3 worm cellular contexts compared by ENCODE assay signal in the genomic region with DNA sequence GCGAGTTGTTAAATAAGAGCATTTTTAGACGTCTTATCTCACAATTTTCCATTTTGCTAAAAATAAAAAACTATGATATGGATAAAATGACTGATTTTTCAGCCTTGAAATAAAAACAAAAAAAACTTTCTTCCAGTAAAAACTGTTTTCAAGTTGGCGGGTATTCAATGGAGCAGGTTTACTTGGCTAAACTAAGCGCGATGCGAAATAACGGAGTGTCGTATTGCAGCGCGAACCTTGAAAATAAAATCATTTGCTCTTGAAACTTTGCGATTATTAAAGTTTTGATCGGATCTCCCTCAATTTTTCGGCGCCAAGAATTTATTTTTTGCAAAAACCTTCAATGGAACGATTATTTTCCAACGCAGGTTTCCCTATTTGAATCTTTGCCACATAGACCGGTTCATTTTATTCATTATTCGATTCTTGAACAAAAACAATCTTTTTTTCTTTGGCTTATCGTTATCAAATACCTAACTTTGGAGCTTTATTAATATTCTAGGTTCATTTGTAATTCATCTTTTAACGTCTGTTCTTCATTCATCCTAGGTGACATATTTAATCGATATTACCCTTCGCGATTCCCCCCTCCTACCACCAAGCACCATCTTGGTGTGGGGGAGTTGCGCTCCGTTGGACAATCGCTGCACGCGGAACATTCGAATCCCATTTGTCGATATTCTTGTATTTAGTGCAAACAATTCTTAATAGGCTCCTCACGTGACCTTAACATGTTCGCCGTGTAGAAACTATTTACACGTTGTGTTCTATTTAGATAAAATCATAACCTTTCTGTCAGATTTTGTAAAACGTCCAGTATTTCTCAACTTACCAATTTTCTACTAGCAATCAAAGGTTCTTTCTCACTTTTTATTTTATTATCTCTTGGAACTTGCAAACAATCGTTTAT.
A peak's percentile ranks its signal among the peaks of the same experiment; 100 is the strongest.
TF ChIP-seq lines count a peak whose summit lies in the region.

A gene (minus strand): TSS at position 62 of the 910 bp plus-strand sequence.
A gene (plus strand): TSS at position 690 of the 910 bp plus-strand sequence.

TF ChIP-seq in whole organism, L1 larva, 84 proteins besides CTCF, POLR2A, EP300 and RAD21 (continued from another document and continues in another):
- no peak for TF ChIP-seq hlh-17 (GFP tag; optimal IDR thresholded peaks at IDR 0.05; lab: Kevin White, UChicago; ENCODE audit: borderline replicate concordance)
- TF ChIP-seq ceh-63 (GFP tag; optimal IDR thresholded peaks at IDR 0.05; lab: Kevin White, UChicago) = no peak
- peak; percentile 54 for TF ChIP-seq aly-2 (tag; optimal IDR thresholded peaks at IDR 0.05; lab: Kevin White, UChicago)
- peak; percentile 34 for TF ChIP-seq fos-1 (tag; optimal IDR thresholded peaks at IDR 0.05; lab: Kevin White, UChicago)
- TF ChIP-seq unc-130 (tag; optimal IDR thresholded peaks at IDR 0.05; lab: Kevin White, UChicago) = peak; percentile 87
- TF ChIP-seq sptf-1 (tag; optimal IDR thresholded peaks at IDR 0.05; lab: Kevin White, UChicago) = no peak
- peak; percentile 41 for TF ChIP-seq F16B12.6 (tag; optimal IDR thresholded peaks at IDR 0.05; lab: Kevin White, UChicago)
- no peak for TF ChIP-seq ztf-11 (tag; optimal IDR thresholded peaks at IDR 0.05; lab: Kevin White, UChicago)
- peak; percentile 20 for TF ChIP-seq egl-13 (tag; optimal IDR thresholded peaks at IDR 0.05; lab: Kevin White, UChicago)
- peak; percentile 55 for TF ChIP-seq lir-3 (tag; optimal IDR thresholded peaks at IDR 0.05; lab: Kevin White, UChicago; ENCODE audit: poor library complexity)
- no peak for TF ChIP-seq nhr-28 (tag; optimal IDR thresholded peaks at IDR 0.05; lab: Kevin White, UChicago)
- peak; percentile 65 for TF ChIP-seq irx-1 (tag; optimal IDR thresholded peaks at IDR 0.05; lab: Kevin White, UChicago)
- no peak for TF ChIP-seq zip-4 (GFP tag; optimal IDR thresholded peaks at IDR 0.05; lab: Kevin White, UChicago)
- TF ChIP-seq ets-5 (GFP tag; IDR thresholded peaks at IDR 0.05; lab: Robert Waterston, UW) = no peak
- peak; percentile 17 for TF ChIP-seq fkh-10 (GFP tag; optimal IDR thresholded peaks at IDR 0.05; lab: Kevin White, UChicago)
- TF ChIP-seq egl-27 (tag; optimal IDR thresholded peaks at IDR 0.05; lab: Kevin White, UChicago) = no peak
- TF ChIP-seq lin-15B (tag; optimal IDR thresholded peaks at IDR 0.05; lab: Kevin White, UChicago) = peak; percentile 95
- peak; percentile 70 for TF ChIP-seq dsc-1 (tag; optimal IDR thresholded peaks at IDR 0.05; lab: Kevin White, UChicago)
- no peak for TF ChIP-seq alr-1 (tag; optimal IDR thresholded peaks at IDR 0.05; lab: Kevin White, UChicago; ENCODE audit: borderline replicate concordance)
- no peak for TF ChIP-seq pqm-1 (tag; optimal IDR thresholded peaks at IDR 0.05; lab: Kevin White, UChicago)
- peak; percentile 79 for TF ChIP-seq nhr-85 (tag; lab: Kevin White, UChicago)
- TF ChIP-seq ces-1 (GFP tag; optimal IDR thresholded peaks at IDR 0.05; lab: Kevin White, UChicago) = no peak
- no peak for TF ChIP-seq ztf-4 (tag; optimal IDR thresholded peaks at IDR 0.05; lab: Kevin White, UChicago)
- TF ChIP-seq C04F5.9 (tag; optimal IDR thresholded peaks at IDR 0.05; lab: Kevin White, UChicago) = peak; percentile 33
- no peak for TF ChIP-seq nhr-84 (tag; optimal IDR thresholded peaks at IDR 0.05; lab: Kevin White, UChicago)
- TF ChIP-seq C34B4.2 (tag; optimal IDR thresholded peaks at IDR 0.05; lab: Kevin White, UChicago) = no peak
- TF ChIP-seq nhr-90 (tag; optimal IDR thresholded peaks at IDR 0.05; lab: Kevin White, UChicago; ENCODE audit: poor library complexity) = peak; percentile 74
- TF ChIP-seq nhr-11 (tag; optimal IDR thresholded peaks at IDR 0.05; lab: Kevin White, UChicago) = peak; percentile 44
- TF ChIP-seq swsn-7 (tag; optimal IDR thresholded peaks at IDR 0.05; lab: Kevin White, UChicago) = peak; percentile 81
- peak; percentile 87 for TF ChIP-seq blmp-1 (tag; optimal IDR thresholded peaks at IDR 0.05; lab: Kevin White, UChicago)
- peak; percentile 80 for TF ChIP-seq nhr-20 (tag; optimal IDR thresholded peaks at IDR 0.05; lab: Kevin White, UChicago)
- TF ChIP-seq aha-1 (tag; optimal IDR thresholded peaks at IDR 0.05; lab: Kevin White, UChicago) = peak; percentile 10
- TF ChIP-seq unc-86 (tag; optimal IDR thresholded peaks at IDR 0.05; lab: Kevin White, UChicago) = peak; percentile 71
- TF ChIP-seq ceh-82 (tag; optimal IDR thresholded peaks at IDR 0.05; lab: Kevin White, UChicago) = peak; percentile 56 to 81 (median 71)
- TF ChIP-seq ceh-8 (GFP tag; optimal IDR thresholded peaks at IDR 0.05; lab: Kevin White, UChicago) = peak; percentile 3
- no peak for TF ChIP-seq ceh-88 (GFP tag; IDR thresholded peaks at IDR 0.05; lab: Robert Waterston, UW)
- no peak for TF ChIP-seq nhr-237 (tag; optimal IDR thresholded peaks at IDR 0.05; lab: Kevin White, UChicago)
- TF ChIP-seq pax-3 (tag; optimal IDR thresholded peaks at IDR 0.05; lab: Kevin White, UChicago) = no peak
- TF ChIP-seq Y116A8C.19 (tag; optimal IDR thresholded peaks at IDR 0.05; lab: Kevin White, UChicago; ENCODE audit: borderline replicate concordance) = no peak
- peak; percentile 82 for TF ChIP-seq nhr-19 (GFP tag; conservative IDR thresholded peaks at IDR 0.05; lab: Robert Waterston, UW)

TF ChIP-seq in whole organism, L4 larva, 104 proteins besides CTCF, POLR2A, EP300 and RAD21 (continued from another document):
- TF ChIP-seq hlh-11 (tag; optimal IDR thresholded peaks at IDR 0.05; lab: Kevin White, UChicago) = peak; percentile 9

TF ChIP-seq in whole organism, young adult, 124 proteins besides CTCF, POLR2A, EP300 and RAD21 (continued from another document):
- TF ChIP-seq Y53G8AR.9 (GFP tag; conservative IDR thresholded peaks at IDR 0.05; lab: Robert Waterston, UW) (0 out of 2 replicates have a peak, but pooled peaks have one; percentile 28), snpc-1.3 (tag; optimal IDR thresholded peaks at IDR 0.05; lab: Kevin White, UChicago; ENCODE audit: insufficient read depth) (no peak), snpc-4 (GFP tag; optimal IDR thresholded peaks at IDR 0.05; lab: Kevin White, UChicago) (no peak), snpc-4 (tag; optimal IDR thresholded peaks at IDR 0.05; lab: Kevin White, UChicago) (peak in 2 of 4 experiments; percentile 25 to 28)
